Worm (Caenorhabditis elegans): ENCODE results near the gene rgl-1.

DNA sequence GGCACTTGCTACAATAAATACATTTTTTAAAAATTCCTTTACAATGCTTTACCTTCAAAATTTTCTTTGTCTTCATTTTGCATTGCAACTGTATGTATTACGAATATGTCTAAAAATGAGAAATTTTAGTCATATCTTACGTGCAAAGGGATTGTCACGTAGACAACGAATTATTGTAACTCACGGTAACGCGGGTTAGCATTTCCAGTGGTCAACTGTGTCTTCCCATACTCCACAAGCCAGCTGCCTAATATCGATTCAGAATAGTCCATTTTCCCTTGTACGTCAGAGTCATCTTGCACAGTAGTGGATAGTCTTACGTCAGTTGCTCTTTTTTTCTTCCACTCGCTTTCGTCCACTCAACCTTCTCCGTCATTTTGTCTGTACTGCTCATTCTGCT, 42.4 kb upstream of the rgl-1 start, which contains the start of gene fbxb-71:
- TF ChIP-seq ztf-4 (tag; optimal IDR thresholded peaks at IDR 0.05) (no peak), snpc-4 (tag; optimal IDR thresholded peaks at IDR 0.05) (no peak), tbx-2 (tag; optimal IDR thresholded peaks at IDR 0.05) (no peak), jun-1 (tag; optimal IDR thresholded peaks at IDR 0.05) (no peak), pha-4 (tag; optimal IDR thresholded peaks at IDR 0.05) (no peak), elt-1 (tag; optimal IDR thresholded peaks at IDR 0.05) (no peak)

All from whole organism, L3 larva.